Worm (Caenorhabditis elegans) whole organism, L4/young adult: ENCODE measurements around the gene lfi-1.

Experiments
- W03F9.2 ChIP-seq: fragments of 150-350 bp; optimal IDR thresholded peaks from 2 replicates; lab custom pipeline; 2014; ENCODE audit warnings: missing biosample characterization, missing genetic modification characterization
- dao-5 ChIP-seq: sonication (generic microtip); optimal IDR thresholded peaks from 2 replicates; lab custom pipeline; 2016; ENCODE audit warnings: missing genotype, missing genetic modification characterization, moderate library complexity, missing compliant biosample characterization
- him-1 ChIP-seq: sonication (generic microtip); optimal IDR thresholded peaks from 2 replicates; lab custom pipeline; 2016; ENCODE audit warnings: missing genotype, missing genetic modification reagents, missing genetic modification characterization, missing compliant biosample characterization

lfi-1 gene

ce11 chrX:5004940-5005339, 28.3 kb downstream of the lfi-1 start, which contains the start of gene hsd-2:
Gene hsd-2 (plus strand): TSS chrX:5005240.
- no peak for TF ChIP-seq him-1 (tag; lab: Kevin White, UChicago)
- TF ChIP-seq W03F9.2 (tag; lab: Kevin White, UChicago) = no peak
- no peak for TF ChIP-seq dao-5 (tag; lab: Kevin White, UChicago)

- TF ChIP-seq W03F9.2 (tag; lab: Kevin White, UChicago) = no peak
- no peak for TF ChIP-seq dao-5 (tag; lab: Kevin White, UChicago)
- TF ChIP-seq him-1 (tag; lab: Kevin White, UChicago) = no peak
Observed at ce11 chrX:5006972-5007371, 30.3 kb downstream of the lfi-1 start.

- TF ChIP-seq W03F9.2 (tag; lab: Kevin White, UChicago) (no peak), dao-5 (tag; lab: Kevin White, UChicago) (no peak), him-1 (tag; lab: Kevin White, UChicago) (no peak)
Observed at ce11 chrX:5009000-5009399, 32.4 kb downstream of the lfi-1 start, which contains the start of gene hsd-3. Gene hsd-3 (plus strand): TSS chrX:5009300.

- no peak for TF ChIP-seq him-1 (tag; lab: Kevin White, UChicago)
- no peak for TF ChIP-seq dao-5 (tag; lab: Kevin White, UChicago)
- no peak for TF ChIP-seq W03F9.2 (tag; lab: Kevin White, UChicago)
Observed at ce11 chrX:5013826-5014225, 37.2 kb downstream of the lfi-1 start, which contains the start of gene ZC449.7. Gene ZC449.7 (plus strand): TSS chrX:5014074.

ce11 chrX:5015775-5016174, 39.1 kb downstream of the lfi-1 start, which contains the start of gene ZC449.8:
Gene ZC449.8 (plus strand): TSS chrX:5016075.
- TF ChIP-seq him-1 (tag; lab: Kevin White, UChicago) = no peak
- no peak for TF ChIP-seq dao-5 (tag; lab: Kevin White, UChicago)
- no peak for TF ChIP-seq W03F9.2 (tag; lab: Kevin White, UChicago)

- no peak for TF ChIP-seq dao-5 (tag; lab: Kevin White, UChicago)
- no peak for TF ChIP-seq W03F9.2 (tag; lab: Kevin White, UChicago)
Observed at ce11 chrX:5017591-5017990, 41.0 kb downstream of the lfi-1 start, which contains the start of gene sek-3. Gene sek-3 (plus strand): TSS chrX:5017891.

ce11 chrX:5018062-5018653, 41.5 kb downstream of the lfi-1 start:
- no peak for TF ChIP-seq dao-5 (tag; lab: Kevin White, UChicago)
- peak; percentile 13 for TF ChIP-seq W03F9.2 (tag; lab: Kevin White, UChicago)

ce11 chrX:5020996-5021395, 44.4 kb downstream of the lfi-1 start, which contains the start of gene ZC449.2:
Gene ZC449.2 (plus strand): TSS chrX:5021285.
- TF ChIP-seq W03F9.2 (tag; lab: Kevin White, UChicago) (no peak), him-1 (tag; lab: Kevin White, UChicago) (no peak), dao-5 (tag; lab: Kevin White, UChicago) (no peak)

ce11 chrX:5022682-5023081, 46.1 kb downstream of the lfi-1 start:
- TF ChIP-seq W03F9.2 (tag; lab: Kevin White, UChicago) (no peak), him-1 (tag; lab: Kevin White, UChicago) (peak; percentile 40), dao-5 (tag; lab: Kevin White, UChicago) (peak; percentile 56)

ce11 chrX:5024300-5024699, 47.7 kb downstream of the lfi-1 start, which contains the start of gene ZC449.1:
Gene ZC449.1 (plus strand): TSS chrX:5024420.
- TF ChIP-seq him-1 (tag; lab: Kevin White, UChicago) (no peak), dao-5 (tag; lab: Kevin White, UChicago) (no peak)

- TF ChIP-seq him-1 (tag; lab: Kevin White, UChicago) (no peak), dao-5 (tag; lab: Kevin White, UChicago) (no peak), W03F9.2 (tag; lab: Kevin White, UChicago) (no peak)
Observed at ce11 chrX:5026461-5026860, 49.8 kb downstream of the lfi-1 start.

- TF ChIP-seq W03F9.2 (tag; lab: Kevin White, UChicago) (no peak), dao-5 (tag; lab: Kevin White, UChicago) (no peak), him-1 (tag; lab: Kevin White, UChicago) (no peak)
Observed at ce11 chrX:5027923-5028592, 51.4 kb downstream of the lfi-1 start.

- TF ChIP-seq W03F9.2 (tag; lab: Kevin White, UChicago) (no peak), him-1 (tag; lab: Kevin White, UChicago) (no peak), dao-5 (tag; lab: Kevin White, UChicago) (no peak)
Observed at ce11 chrX:5028593-5028955, 51.9 kb downstream of the lfi-1 start.

ce11 chrX:5031742-5032141, 55.1 kb downstream of the lfi-1 start:
- no peak for TF ChIP-seq him-1 (tag; lab: Kevin White, UChicago)
- no peak for TF ChIP-seq W03F9.2 (tag; lab: Kevin White, UChicago)
- TF ChIP-seq dao-5 (tag; lab: Kevin White, UChicago) = no peak
